Worm (Caenorhabditis elegans) whole organism, young adult: ENCODE data around the gene nhr-67.
A peak's percentile ranks its signal among the peaks of the same experiment; 100 is the strongest.

ENCODE experiments used
- C17E4.6 ChIP-seq: fragments of 200-800 bp; sonication (Bioruptor generic); IDR thresholded peaks from 2 replicates; pipeline ENCODE4 v1.3.6; 2022; ENCODE audit warnings: missing genetic modification reagents, missing genetic modification characterization, missing compliant biosample characterization
- D2030.7 ChIP-seq: fragments of 200-800 bp; sonication (Bioruptor generic); IDR thresholded peaks from 2 replicates; pipeline ENCODE4 v1.3.6; 2022; ENCODE audit warnings: missing genetic modification reagents, missing genetic modification characterization, missing compliant biosample characterization
- F10E7.11 ChIP-seq: sonication (generic microtip); optimal IDR thresholded peaks from 2 replicates; lab custom pipeline; 2017; ENCODE audit warnings: mild to moderate bottlenecking, missing genetic modification characterization, moderate library complexity, missing compliant biosample characterization
- F22D6.2 ChIP-seq: sonication (generic microtip); optimal IDR thresholded peaks from 2 replicates; lab custom pipeline; 2016; ENCODE audit warnings: mild to moderate bottlenecking, missing genetic modification characterization, missing compliant biosample characterization
- F57C9.4 ChIP-seq: sonication (generic microtip); optimal IDR thresholded peaks from 2 replicates; lab custom pipeline; 2017; ENCODE audit warnings: mild to moderate bottlenecking, missing genetic modification characterization, missing compliant biosample characterization
- Y67H2A.10 ChIP-seq: fragments of 200-800 bp; sonication (Bioruptor generic); conservative IDR thresholded peaks from 2 replicates; pipeline ENCODE4 v1.3.6; 2022; ENCODE audit warnings: missing genetic modification reagents, missing genetic modification characterization, missing compliant biosample characterization
- akir-1 ChIP-seq: fragments of 200-800 bp; sonication (Bioruptor generic); optimal IDR thresholded peaks from 2 replicates; lab custom pipeline; 2018; ENCODE audit warnings: mild to moderate bottlenecking, missing genetic modification characterization, moderate library complexity, missing compliant biosample characterization
- aptf-2 ChIP-seq: fragments of 200-800 bp; sonication (Bioruptor generic); conservative IDR thresholded peaks from 2 replicates; pipeline ENCODE4 v1.3.6; 2022; ENCODE audit warnings: missing genetic modification reagents, missing genetic modification characterization, missing compliant biosample characterization
- attf-3 ChIP-seq: fragments of 200-800 bp; sonication (Bioruptor generic); conservative IDR thresholded peaks from 2 replicates; pipeline ENCODE4 v1.3.6; 2022; ENCODE audit warnings: missing genetic modification reagents, missing genetic modification characterization, missing compliant biosample characterization
- cebp-1 ChIP-seq, 2 experiments: fragments of 200-800 bp in 1 of 2; sonication (Bioruptor generic) in 1 of 2; sonication (generic microtip) in 1 of 2; IDR thresholded peaks in 1 of 2; optimal IDR thresholded peaks in 1 of 2; 2 replicates each; pipeline versions ENCODE4 v1.3.6 to Lab custom; 2017 to 2022; ENCODE audit warnings: missing compliant biosample characterization in 2 of 2, missing genetic modification characterization in 2 of 2, mild to moderate bottlenecking in 1 of 2, missing genetic modification reagents in 1 of 2, moderate library complexity in 1 of 2
- ceh-100 ChIP-seq: fragments of 200-800 bp; sonication (Bioruptor generic); IDR thresholded peaks from 2 replicates; pipeline ENCODE4 v1.3.6; 2022; ENCODE audit warnings: missing genetic modification reagents, missing genetic modification characterization, missing compliant biosample characterization
- ceh-58 ChIP-seq: fragments of 200-800 bp; sonication (Bioruptor generic); IDR thresholded peaks from 2 replicates; pipeline ENCODE4 v1.3.6; 2022; ENCODE audit warnings: missing genetic modification characterization, missing compliant biosample characterization
- die-1 ChIP-seq: sonication (generic microtip); optimal IDR thresholded peaks from 2 replicates; lab custom pipeline; 2016; ENCODE audit warnings: missing genotype, mild to moderate bottlenecking, missing genetic modification characterization, missing compliant biosample characterization
- dox-1 ChIP-seq: fragments of 200-800 bp; sonication (Bioruptor generic); IDR thresholded peaks from 2 replicates; pipeline ENCODE4 v1.3.6; 2022; ENCODE audit warnings: missing genetic modification reagents, missing genetic modification characterization, missing compliant biosample characterization
- dpl-1 ChIP-seq: fragments of 150-350 bp; optimal IDR thresholded peaks from 2 replicates; lab custom pipeline; 2014; ENCODE audit warnings: missing biosample characterization, missing genetic modification reagents, missing genetic modification characterization
- egrh-3 ChIP-seq: fragments of 200-800 bp; sonication (Bioruptor generic); IDR thresholded peaks from 2 replicates; pipeline ENCODE4 v1.3.6; 2022; ENCODE audit warnings: missing genetic modification reagents, missing genetic modification characterization, missing compliant biosample characterization
- let-607 ChIP-seq, 2 experiments: fragments of 200-800 bp in 1 of 2; sonication (Bioruptor generic) in 1 of 2; sonication (generic microtip) in 1 of 2; optimal IDR thresholded peaks; 2 replicates each; lab custom pipeline; 2016 to 2018; ENCODE audit warnings: mild to moderate bottlenecking in 2 of 2, missing compliant biosample characterization in 2 of 2, missing genetic modification characterization in 2 of 2, moderate library complexity in 2 of 2, missing genotype in 1 of 2
- lin-35 ChIP-seq, 3 experiments: fragments of 150-350 bp in 2 of 3; sonication (generic microtip) in 1 of 3; optimal IDR thresholded peaks; 2 replicates each; lab custom pipeline; 2014 to 2018; ENCODE audit warnings: missing biosample characterization in 3 of 3, missing genetic modification characterization in 3 of 3, missing genetic modification reagents in 3 of 3
- mcd-1 ChIP-seq: fragments of 200-800 bp; sonication (Bioruptor generic); IDR thresholded peaks from 2 replicates; pipeline ENCODE4 v1.3.6; 2022; ENCODE audit warnings: missing genetic modification reagents, missing genetic modification characterization, missing compliant biosample characterization
- nhr-80 ChIP-seq: sonication (generic microtip); optimal IDR thresholded peaks from 2 replicates; lab custom pipeline; 2016; ENCODE audit warnings: missing genetic modification characterization, missing compliant biosample characterization
- nhr-90 ChIP-seq: sonication (generic microtip); optimal IDR thresholded peaks from 2 replicates; lab custom pipeline; 2016; ENCODE audit warnings: missing genotype, mild to moderate bottlenecking, missing genetic modification characterization, missing compliant biosample characterization
- pbrm-1 ChIP-seq: fragments of 200-800 bp; sonication (Bioruptor generic); IDR thresholded peaks from 2 replicates; pipeline ENCODE4 v1.3.6; 2022; ENCODE audit warnings: missing genetic modification reagents, missing genetic modification characterization, missing compliant biosample characterization
- snpc-3.4 ChIP-seq: sonication (generic microtip); optimal IDR thresholded peaks from 2 replicates; lab custom pipeline; 2017; ENCODE audit warnings: missing genetic modification characterization, mild to moderate bottlenecking, missing compliant biosample characterization, antibody characterized with exemption, moderate library complexity, missing genotype, missing genetic modification reagents
- zim-3 ChIP-seq: sonication (generic microtip); optimal IDR thresholded peaks from 2 replicates; lab custom pipeline; 2017; ENCODE audit warnings: mild to moderate bottlenecking, missing genetic modification characterization, moderate library complexity, missing compliant biosample characterization
- ztf-25 ChIP-seq: fragments of 200-800 bp; sonication (Bioruptor generic); IDR thresholded peaks from 2 replicates; pipeline ENCODE4 v1.3.6; 2022; ENCODE audit warnings: missing genetic modification reagents, missing genetic modification characterization, missing compliant biosample characterization
- ztf-28 ChIP-seq: fragments of 200-800 bp; sonication (Bioruptor generic); IDR thresholded peaks from 2 replicates; pipeline ENCODE4 v1.3.6; 2022; ENCODE audit warnings: missing genetic modification reagents, missing genetic modification characterization, missing compliant biosample characterization

Gene nhr-67

ce11 chrIV:11198983-11199382 is 29.4 kb downstream of the nhr-67 start, which contains the start of gene R07H5.16:
TSS of gene R07H5.16 (plus strand) at chrIV:11199330.
- peak; percentile 81 for TF ChIP-seq aptf-2 (GFP tag; lab: Robert Waterston, UW)
- TF ChIP-seq D2030.7 (GFP tag; lab: Robert Waterston, UW), result peak; percentile 32; the same call in 1 of the 2 replicates
- peak; percentile 46; the same call in 1 of the 2 replicates for TF ChIP-seq attf-3 (GFP tag; lab: Robert Waterston, UW)
- 0 out of 2 replicates have a peak, but pooled peaks have one; percentile 10 for TF ChIP-seq Y67H2A.10
- TF ChIP-seq mcd-1 (GFP tag; lab: Robert Waterston, UW), result peak; percentile 79
- TF ChIP-seq ceh-100 (GFP tag; lab: Robert Waterston, UW), result peak; percentile 92
- 0 out of 2 replicates have a peak, but pooled peaks have one; percentile 21 for TF ChIP-seq egrh-3 (GFP tag; lab: Robert Waterston, UW)
- TF ChIP-seq dox-1, result 0 out of 2 replicates have a peak, but pooled peaks have one; percentile 12
- 0 out of 2 replicates have a peak, but pooled peaks have one; percentile 53 for TF ChIP-seq ztf-28 (GFP tag; lab: Robert Waterston, UW)
- 0 out of 2 replicates have a peak, but pooled peaks have one; percentile 64 for TF ChIP-seq ztf-25 (GFP tag; lab: Robert Waterston, UW)

- TF ChIP-seq dox-1 (0 out of 2 replicates have a peak, but pooled peaks have one; percentile 45), ztf-28 (GFP tag; lab: Robert Waterston, UW) (peak; percentile 78; the same call in 1 of the 2 replicates), ztf-25 (GFP tag; lab: Robert Waterston, UW) (peak; percentile 81), C17E4.6 (peak; percentile 27; the same call in 1 of the 2 replicates), egrh-3 (GFP tag; lab: Robert Waterston, UW) (peak; percentile 47; the same call in 1 of the 2 replicates), ceh-100 (GFP tag; lab: Robert Waterston, UW) (peak; percentile 89), aptf-2 (GFP tag; lab: Robert Waterston, UW) (peak; percentile 74), D2030.7 (GFP tag; lab: Robert Waterston, UW) (peak; percentile 49), attf-3 (GFP tag; lab: Robert Waterston, UW) (0 out of 2 replicates have a peak, but pooled peaks have one; percentile 38), mcd-1 (GFP tag; lab: Robert Waterston, UW) (peak; percentile 77)
These were observed 31.1 kb downstream of the nhr-67 start for ce11 chrIV:11200682-11201081.

- TF ChIP-seq mcd-1 (GFP tag; lab: Robert Waterston, UW), result peak; percentile 60
- peak; percentile 78 for TF ChIP-seq cebp-1 (GFP tag; IDR thresholded peaks at IDR 0.05; lab: Robert Waterston, UW)
- peak; percentile 70 for TF ChIP-seq cebp-1 (tag; optimal IDR thresholded peaks at IDR 0.05; lab: Kevin White, UChicago)
These were observed 32.8 kb downstream of the nhr-67 start, which contains the start of gene R07H5.11 for ce11 chrIV:11202389-11202788. TSS of gene R07H5.11 (plus strand) at chrIV:11202768.

ce11 chrIV:11207186-11207585 is 37.6 kb downstream of the nhr-67 start, which contains the start of gene R07H5.9:
TSS of gene R07H5.9 (plus strand) at chrIV:11207486.
- TF ChIP-seq C17E4.6 (no peak), dpl-1 (GFP tag; lab: Kevin White, UChicago) (no peak), F10E7.11 (tag; lab: Kevin White, UChicago) (no peak), snpc-3.4 (tag; lab: Kevin White, UChicago) (no peak), F57C9.4 (tag; lab: Kevin White, UChicago) (no peak), ceh-58 (GFP tag; lab: Robert Waterston, UW) (no peak), lin-35 (GFP tag; optimal IDR thresholded peaks at IDR 0.05; lab: Kevin White, UChicago) (no peak), nhr-90 (tag; lab: Kevin White, UChicago) (no peak), die-1 (tag; lab: Kevin White, UChicago) (no peak), aptf-2 (GFP tag; lab: Robert Waterston, UW) (no peak)

- TF ChIP-seq attf-3 (GFP tag; lab: Robert Waterston, UW) (peak; percentile 83), let-607 (tag; optimal IDR thresholded peaks at IDR 0.05; lab: Kevin White, UChicago) (no peak)
- TF ChIP-seq, all 124 proteins: peak for 1
These were observed 41.3 kb downstream of the nhr-67 start, which contains the start of gene adk-1 for ce11 chrIV:11210781-11211256. TSS of gene adk-1 (minus strand) at chrIV:11210831.

- TF ChIP-seq F22D6.2 (tag; lab: Kevin White, UChicago) (no peak), egrh-3 (GFP tag; lab: Robert Waterston, UW) (no peak), zim-3 (tag; lab: Kevin White, UChicago) (no peak), akir-1 (no peak), ceh-58 (GFP tag; lab: Robert Waterston, UW) (no peak), pbrm-1 (no peak), nhr-80 (peak; percentile 70)
- TF ChIP-seq, all 124 proteins: peak for 1
These were observed 42.0 kb downstream of the nhr-67 start for ce11 chrIV:11211547-11211946.
